Worm (Caenorhabditis elegans) whole organism, L1 larva: Measurements from ENCODE around the gene Y17G7B.23.
A peak's percentile ranks its signal among the peaks of the same experiment; 100 is the strongest.

Experiments used
- Y116A8C.19 ChIP-seq: sonication (generic microtip); optimal IDR thresholded peaks from 2 replicates; lab custom pipeline; 2016; ENCODE audit warnings: missing compliant biosample characterization, missing genetic modification characterization, borderline replicate concordance
- aly-2 ChIP-seq: fragments of 150-350 bp; optimal IDR thresholded peaks from 2 replicates; lab custom pipeline; 2014; ENCODE audit warnings: missing biosample characterization, missing genetic modification characterization
- fkh-10 ChIP-seq: sonication (generic microtip); optimal IDR thresholded peaks from 2 replicates; lab custom pipeline; 2017; ENCODE audit warnings: missing biosample characterization, missing genetic modification reagents, missing genetic modification characterization
- hlh-4 ChIP-seq: sonication (generic microtip); optimal IDR thresholded peaks from 2 replicates; lab custom pipeline; 2016; ENCODE audit warnings: mild to moderate bottlenecking, missing genetic modification characterization, missing compliant biosample characterization
- irx-1 ChIP-seq: sonication (generic microtip); optimal IDR thresholded peaks from 2 replicates; lab custom pipeline; 2016; ENCODE audit warnings: missing genetic modification characterization, missing compliant biosample characterization
- lin-13 ChIP-seq: fragments of 150-350 bp; optimal IDR thresholded peaks from 2 replicates; lab custom pipeline; 2014; ENCODE audit warnings: missing biosample characterization, missing genetic modification reagents, missing genetic modification characterization
- mdl-1 ChIP-seq, 2 experiments: fragments of 150-350 bp; optimal IDR thresholded peaks; 2 replicates each; lab custom pipeline; 2014 to 2017; ENCODE audit warnings: missing biosample characterization in 2 of 2, missing genetic modification characterization in 2 of 2, inconsistent platforms in 1 of 2
- mep-1 ChIP-seq: fragments of 150-350 bp; optimal IDR thresholded peaks from 2 replicates; lab custom pipeline; 2014; ENCODE audit warnings: missing biosample characterization, missing genetic modification characterization
- nhr-237 ChIP-seq: fragments of 150-350 bp; optimal IDR thresholded peaks from 2 replicates; lab custom pipeline; 2014; ENCODE audit warnings: missing biosample characterization, missing genetic modification characterization
- nhr-28 ChIP-seq: fragments of 150-350 bp; optimal IDR thresholded peaks from 2 replicates; lab custom pipeline; 2014; ENCODE audit warnings: missing biosample characterization, missing genetic modification characterization
- nhr-71 ChIP-seq: sonication (generic microtip); optimal IDR thresholded peaks from 2 replicates; lab custom pipeline; 2016; ENCODE audit warnings: mild to moderate bottlenecking, missing genetic modification characterization, moderate library complexity, missing compliant biosample characterization
- snpc-4 ChIP-seq: fragments of 150-350 bp; optimal IDR thresholded peaks from 2 replicates; lab custom pipeline; 2014; ENCODE audit warnings: missing biosample characterization, missing genetic modification characterization
- unc-86 ChIP-seq: sonication (generic microtip); optimal IDR thresholded peaks from 2 replicates; lab custom pipeline; 2016; ENCODE audit warnings: missing genetic modification characterization, missing compliant biosample characterization

DNA sequence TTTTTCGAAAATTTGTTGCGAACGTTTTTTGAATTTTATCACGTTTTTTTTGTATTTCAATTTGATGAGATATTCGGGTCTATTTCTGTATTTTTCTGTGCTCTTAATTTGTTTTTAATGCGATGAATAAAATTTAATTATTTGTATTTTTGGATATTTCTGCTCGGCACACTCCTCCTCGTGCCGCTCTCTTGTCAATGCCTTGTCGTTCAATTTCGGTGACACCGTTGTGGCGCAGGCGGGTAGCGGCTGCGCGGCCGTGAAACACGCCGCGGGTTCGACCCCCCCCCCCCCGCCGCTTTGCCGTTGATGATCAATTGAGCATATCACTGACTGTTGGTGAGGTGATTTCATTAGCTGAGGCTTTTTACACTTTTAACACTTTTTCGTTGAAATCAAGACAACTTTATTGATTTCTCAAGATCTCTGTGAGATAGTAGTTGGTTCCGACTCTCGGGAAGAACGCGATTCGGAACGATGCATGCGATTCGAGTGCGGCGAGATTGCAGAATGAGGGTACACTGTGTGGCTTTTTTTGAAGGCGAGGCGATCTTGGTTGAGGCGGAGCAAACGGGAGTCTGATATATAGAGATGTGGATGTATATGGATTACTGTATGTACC lies 38.3 kb upstream of the Y17G7B.23 start:
- peak; percentile 77 for TF ChIP-seq nhr-71 (tag; lab: Kevin White, UChicago)
- peak; percentile 44 for TF ChIP-seq unc-86
- peak; percentile 25 for TF ChIP-seq fkh-10 (GFP tag; lab: Kevin White, UChicago)
- peak; percentile 69 for TF ChIP-seq mep-1
- TF ChIP-seq mdl-1 (tag; optimal IDR thresholded peaks at IDR 0.05; lab: Kevin White, UChicago), result peak in 1 of 2 experiments; percentile 2
- no peak for TF ChIP-seq nhr-237 (tag; lab: Kevin White, UChicago)
- no peak for TF ChIP-seq lin-13 (GFP tag; lab: Kevin White, UChicago)
- TF ChIP-seq hlh-4, result no peak
- no peak for TF ChIP-seq nhr-28 (tag; lab: Kevin White, UChicago)
- peak; percentile 30 for TF ChIP-seq snpc-4 (tag; lab: Kevin White, UChicago)
- no peak for TF ChIP-seq Y116A8C.19
- TF ChIP-seq aly-2 (tag; lab: Kevin White, UChicago), result no peak
- TF ChIP-seq irx-1 (tag; lab: Kevin White, UChicago), result peak; percentile 65
